Fruit fly (Drosophila melanogaster): ENCODE data around the gene dpr16.

The dpr16 gene

DNA sequence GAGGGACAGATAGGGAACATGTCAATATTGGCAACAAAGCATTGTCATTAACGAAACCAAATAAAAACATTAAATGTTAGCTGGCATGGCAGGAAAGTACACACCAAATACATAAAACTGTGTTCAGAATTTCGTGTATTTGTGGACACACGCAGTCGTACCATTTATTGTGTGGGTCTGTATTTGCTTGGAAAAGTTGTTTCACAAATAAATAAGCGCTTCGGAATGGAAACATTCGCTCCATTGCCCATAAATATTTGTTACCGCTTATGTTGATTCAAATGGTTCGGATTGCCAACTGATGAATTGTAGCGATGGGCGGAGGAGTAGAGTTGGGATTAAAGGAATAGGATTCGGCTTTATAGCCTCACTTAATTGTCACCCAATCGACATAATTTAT is 42.7 kb upstream of the dpr16 start (continued):
- TF ChIP-seq kni (GFP tag; optimal IDR thresholded peaks at IDR 0.05) = peak; percentile 94
- TF ChIP-seq CG12236 (GFP tag; optimal IDR thresholded peaks at IDR 0.05) = peak; percentile 95
- TF ChIP-seq eve (GFP tag; optimal IDR thresholded peaks at IDR 0.05) = peak in 1 of 2 experiments; percentile 87
- peak; percentile 53 for TF ChIP-seq CG3847 (GFP tag; IDR thresholded peaks at IDR 0.05)
- TF ChIP-seq CG8281 (tag; optimal IDR thresholded peaks at IDR 0.05) = peak; percentile 82
- peak; percentile 70 for TF ChIP-seq CG10267 (tag; optimal IDR thresholded peaks at IDR 0.05)
- no peak for TF ChIP-seq sna (GFP tag; IDR thresholded peaks at IDR 0.05; ENCODE audit: partially characterized antibody)
- peak; percentile 70 for TF ChIP-seq CG17385 (GFP tag; optimal IDR thresholded peaks at IDR 0.05)
- peak; percentile 72 for TF ChIP-seq CG10654 (GFP tag; optimal IDR thresholded peaks at IDR 0.05)
- TF ChIP-seq Xbp1 (GFP tag; optimal IDR thresholded peaks at IDR 0.05) = peak; percentile 50
- TF ChIP-seq CG7372 (GFP tag; IDR thresholded peaks at IDR 0.05) = 0 out of 2 replicates have a peak, but pooled peaks have one; percentile 22
- peak; percentile 89 for TF ChIP-seq tup (GFP tag; optimal IDR thresholded peaks at IDR 0.05)
- peak; percentile 69 for TF ChIP-seq CG7928 (GFP tag; optimal IDR thresholded peaks at IDR 0.05)
- peak; percentile 94 for TF ChIP-seq Hmr (GFP tag; optimal IDR thresholded peaks at IDR 0.05)
- TF ChIP-seq sd (tag; optimal IDR thresholded peaks at IDR 0.05) = peak; percentile 80
- TF ChIP-seq CG14710 (tag; optimal IDR thresholded peaks at IDR 0.05) = peak; percentile 89
- TF ChIP-seq zen2 (GFP tag; IDR thresholded peaks at IDR 0.05; ENCODE audit: partially characterized antibody) = no peak
- TF ChIP-seq CG8359 (GFP tag; optimal IDR thresholded peaks at IDR 0.05; ENCODE audit: borderline replicate concordance) = peak; percentile 86
- TF ChIP-seq croc (GFP tag; conservative IDR thresholded peaks at IDR 0.05) = peak; percentile 35; the same call in 1 of the 3 replicates
- peak; percentile 40; the same call in 2 of the 3 replicates for TF ChIP-seq tgo (GFP tag; IDR thresholded peaks at IDR 0.05)
- peak; percentile 86 for TF ChIP-seq CG13624 (GFP tag; optimal IDR thresholded peaks at IDR 0.05)
- no peak for TF ChIP-seq hb (GFP tag; IDR thresholded peaks at IDR 0.05; ENCODE audit: partially characterized antibody)
- peak; percentile 89 for TF ChIP-seq CG8089 (GFP tag; optimal IDR thresholded peaks at IDR 0.05)
- no peak for TF ChIP-seq dan (GFP tag; IDR thresholded peaks at IDR 0.05)
- TF ChIP-seq dm (GFP tag; optimal IDR thresholded peaks at IDR 0.05) = peak; percentile 36
- no peak for TF ChIP-seq wor (GFP tag; IDR thresholded peaks at IDR 0.05)
- TF ChIP-seq CG7839 (tag; optimal IDR thresholded peaks at IDR 0.05) = peak; percentile 78
- TF ChIP-seq grau (tag; optimal IDR thresholded peaks at IDR 0.05) = peak; percentile 78
- peak; percentile 83 for TF ChIP-seq CG17186 (GFP tag; optimal IDR thresholded peaks at IDR 0.05)
- no peak for TF ChIP-seq sisA (GFP tag; IDR thresholded peaks at IDR 0.05)
- TF ChIP-seq lab (GFP tag; optimal IDR thresholded peaks at IDR 0.05) = peak; percentile 95
- no peak for TF ChIP-seq CG2129 (GFP tag; IDR thresholded peaks at IDR 0.05; ENCODE audit: partially characterized antibody)
- no peak for TF ChIP-seq CG32772 (GFP tag; IDR thresholded peaks at IDR 0.05)
- TF ChIP-seq ham (GFP tag; IDR thresholded peaks at IDR 0.05) = no peak
- peak; percentile 88 for TF ChIP-seq CG4854 (GFP tag; optimal IDR thresholded peaks at IDR 0.05)
- no peak for TF ChIP-seq CG11560 (tag; IDR thresholded peaks at IDR 0.05)
- TF ChIP-seq Nf-YB (GFP tag; optimal IDR thresholded peaks at IDR 0.05) = peak; percentile 79
- peak; percentile 85 for TF ChIP-seq CG6765 (GFP tag; optimal IDR thresholded peaks at IDR 0.05)
- peak; percentile 71 for TF ChIP-seq CG10462 (GFP tag; optimal IDR thresholded peaks at IDR 0.05)
- TF ChIP-seq Jarid2 (GFP tag; optimal IDR thresholded peaks at IDR 0.05) = peak; percentile 76
- TF ChIP-seq CG15479 (GFP tag; optimal IDR thresholded peaks at IDR 0.05) = peak; percentile 63
- no peak for TF ChIP-seq hth (optimal IDR thresholded peaks at IDR 0.05)
- TF ChIP-seq mld (GFP tag; IDR thresholded peaks at IDR 0.05; ENCODE audit: partially characterized antibody) = no peak
- no peak for TF ChIP-seq CG31224 (GFP tag; IDR thresholded peaks at IDR 0.05)
- TF ChIP-seq so (GFP tag; IDR thresholded peaks at IDR 0.05) = peak; percentile 81; the same call in 2 of the 3 replicates
- TF ChIP-seq CG2889 (GFP tag; IDR thresholded peaks at IDR 0.05) = no peak
- TF ChIP-seq nerfin-1 (tag; optimal IDR thresholded peaks at IDR 0.05) = peak; percentile 86
- TF ChIP-seq CG14050 (GFP tag; IDR thresholded peaks at IDR 0.05) = no peak; the same call in 2 of the 3 replicates
- TF ChIP-seq CG1792 (GFP tag; optimal IDR thresholded peaks at IDR 0.05) = peak; percentile 86
- TF ChIP-seq Bgb (GFP tag; IDR thresholded peaks at IDR 0.05; ENCODE audit: partially characterized antibody) = no peak

Data from whole organism, embryonic.